Fruit fly (Drosophila melanogaster) whole organism, wandering third instar larva: Measurements from ENCODE around the gene Cog1.

Source experiments
- CrebA ChIP-seq: fragments of 200-800 bp; sonication (Bioruptor generic); optimal IDR thresholded peaks from 2 replicates; lab custom pipeline; 2016; ENCODE audit warnings: missing biosample characterization, mild to moderate bottlenecking, missing genetic modification characterization, borderline replicate concordance
- Dfd ChIP-seq: fragments of >200 bp; optimal IDR thresholded peaks from 2 replicates; lab custom pipeline; 2017; ENCODE audit warnings: missing biosample characterization, missing genetic modification characterization
- Myc ChIP-seq: fragments of >200 bp; optimal IDR thresholded peaks from 2 replicates; lab custom pipeline; 2017
- Sp1 ChIP-seq: fragments of 200-800 bp; sonication (Bioruptor generic); optimal IDR thresholded peaks from 3 replicates; lab custom pipeline; 2019; ENCODE audit warnings: missing biosample characterization, mild to moderate bottlenecking, missing genetic modification characterization, moderate library complexity
- h ChIP-seq: fragments of 200-800 bp; sonication (Bioruptor generic); optimal IDR thresholded peaks from 3 replicates; lab custom pipeline; 2016; ENCODE audit warnings: missing biosample characterization, mild to moderate bottlenecking, missing genetic modification characterization
- pan ChIP-seq: fragments of >200 bp; optimal IDR thresholded peaks from 2 replicates; lab custom pipeline; 2017
- psq ChIP-seq: fragments of 200-800 bp; sonication (Bioruptor generic); optimal IDR thresholded peaks from 3 replicates; lab custom pipeline; 2017; ENCODE audit warnings: missing biosample characterization, mild to moderate bottlenecking, missing genetic modification characterization, moderate library complexity

DNA sequence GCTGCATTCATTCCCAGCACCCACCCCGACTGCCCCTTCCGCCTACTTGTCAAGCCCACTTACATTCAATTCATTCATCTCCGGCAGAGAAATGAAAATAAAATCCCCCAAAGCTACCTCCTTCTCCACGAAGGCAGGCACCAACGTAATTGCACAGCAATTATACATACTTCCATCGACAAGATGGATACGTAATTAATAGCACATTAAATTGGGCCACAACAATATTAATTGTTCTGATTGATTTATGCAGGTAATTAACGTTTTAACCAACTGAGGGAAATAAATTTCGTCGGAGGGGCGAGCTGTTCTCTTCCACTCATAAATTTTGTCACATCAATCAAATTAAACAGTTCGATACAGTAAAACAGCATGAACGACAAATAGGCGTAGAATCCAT is 21.8 kb downstream of the Cog1 start, which contains the start of gene Adk1:
- no peak for TF ChIP-seq Sp1
- no peak for TF ChIP-seq Myc (lab: Kevin White, UChicago)
- TF ChIP-seq CrebA (GFP tag; lab: Kevin White, UChicago): no peak
- TF ChIP-seq h (GFP tag; lab: Kevin White, UChicago): no peak
- TF ChIP-seq Dfd (GFP tag; lab: Kevin White, UChicago): no peak
- TF ChIP-seq pan (lab: Kevin White, UChicago): no peak
- no peak for TF ChIP-seq psq (GFP tag; lab: Kevin White, UChicago)
